Fruit fly (Drosophila melanogaster): ENCODE results near the gene sws.

Gene sws

DNA sequence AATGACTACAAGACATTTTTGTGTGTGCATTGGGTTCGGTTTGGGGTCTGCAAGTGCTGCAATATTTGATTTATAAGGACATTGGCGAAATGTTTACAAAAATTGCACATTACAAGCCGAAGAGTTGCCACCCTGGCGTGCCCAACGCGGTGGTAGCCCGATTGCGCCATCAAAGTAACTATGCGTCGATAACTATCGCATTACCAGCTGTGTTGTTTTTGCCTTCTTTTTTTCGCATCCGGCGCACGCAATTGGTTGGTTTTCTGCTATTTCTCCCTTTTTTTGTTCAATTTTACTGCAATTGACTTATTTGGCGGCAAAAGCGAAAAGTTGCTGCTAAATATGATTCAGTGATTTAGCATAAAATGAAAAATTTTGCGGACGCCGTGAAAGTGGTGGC lies 33.4 kb downstream of the sws start, which contains the start of gene RpS14b:
RpS14b (plus strand) TSS at position 220 of the 400 bp plus-strand sequence.
- TF ChIP-seq CG8478 (optimal IDR thresholded peaks at IDR 0.05) (no peak), CTCF (optimal IDR thresholded peaks at IDR 0.05) (peak in 1 of 2 experiments; percentile 15)

DNA sequence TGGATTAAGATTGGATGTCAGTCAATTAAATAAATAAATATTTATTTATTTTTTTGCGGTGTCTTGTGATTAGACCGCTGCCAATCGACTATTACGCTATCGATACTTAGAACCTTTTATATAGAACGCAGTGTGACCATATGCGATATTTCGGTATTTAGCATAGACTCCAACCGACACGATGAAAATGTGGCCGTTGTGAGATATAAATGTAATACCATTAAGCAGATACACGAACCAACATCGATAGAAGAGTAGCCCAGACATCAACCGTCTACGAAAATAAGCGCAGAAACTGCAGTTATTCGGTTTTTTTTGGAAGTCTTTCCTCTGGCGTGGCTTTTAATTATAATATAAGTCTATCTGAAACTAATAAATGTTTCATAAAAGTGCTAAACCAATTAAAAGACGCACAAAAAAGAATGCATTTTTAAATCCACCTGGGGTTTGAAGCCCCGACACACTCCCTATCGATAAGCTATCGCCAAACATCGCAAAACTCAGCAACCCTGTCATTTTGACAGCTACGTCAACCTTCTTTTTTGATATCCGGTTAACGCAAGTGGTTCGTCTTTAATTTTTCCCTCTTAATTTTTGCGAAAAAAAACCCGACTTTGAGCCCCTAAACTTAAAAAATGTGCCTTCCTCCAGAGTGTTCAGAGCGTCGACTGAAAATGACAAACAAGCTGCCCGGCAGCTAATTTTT lies 34.7 kb downstream of the sws start, which contains the start of the genes Dhdds and RpS14a:
Dhdds (minus strand) TSS at position 142 of the 706 bp plus-strand sequence.
RpS14a (plus strand) TSS at position 533 of the 706 bp plus-strand sequence.
- TF ChIP-seq CG8478 (optimal IDR thresholded peaks at IDR 0.05) (no peak), CTCF (optimal IDR thresholded peaks at IDR 0.05) (peak in 1 of 2 experiments; percentile 34)

- TF ChIP-seq CG8478 (optimal IDR thresholded peaks at IDR 0.05), result no peak
- no peak for TF ChIP-seq CTCF (optimal IDR thresholded peaks at IDR 0.05)
Observed at dm6 chrX:7931028-7931549, 36.9 kb downstream of the sws start, which contains the start of gene mahe. TSS of gene mahe (minus strand) at chrX:7931382.

DNA sequence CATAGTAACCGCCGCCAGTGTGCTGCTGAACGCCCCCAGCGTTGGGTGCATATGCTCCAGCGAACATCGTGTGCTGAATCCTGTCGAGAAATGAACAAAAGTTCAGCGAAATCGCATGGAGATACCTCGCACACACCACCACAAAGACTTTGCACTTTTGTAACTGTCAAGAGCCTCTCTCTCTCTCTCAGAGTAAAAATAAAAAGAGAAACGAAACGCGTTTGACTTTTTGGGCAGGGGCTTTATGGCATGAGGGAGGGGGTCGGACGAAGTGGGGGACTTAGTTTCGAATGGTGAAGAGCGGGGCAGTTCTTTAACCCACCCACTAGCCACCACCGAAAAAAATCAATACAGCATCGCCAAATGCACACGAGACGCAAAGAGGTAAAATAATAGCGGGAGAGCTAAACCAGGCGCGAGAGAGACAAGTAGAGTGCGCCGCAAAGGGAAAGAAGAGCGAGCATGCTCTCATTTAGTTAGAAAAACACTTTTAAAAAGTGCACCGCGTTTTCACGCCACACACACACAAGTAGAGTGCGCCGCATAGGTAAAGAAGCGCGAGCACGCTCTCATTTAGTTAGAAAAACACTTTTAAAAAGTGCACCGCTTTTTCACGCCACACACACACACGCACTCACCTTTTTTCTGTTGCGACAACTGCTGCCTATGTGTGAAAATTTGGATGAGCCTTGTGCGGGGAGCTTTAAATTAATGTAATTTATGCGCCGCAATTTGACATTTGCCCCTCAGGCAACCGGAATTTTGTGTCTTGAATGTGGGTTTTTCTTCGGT lies 37.6 kb downstream of the sws start:
- no peak for TF ChIP-seq CTCF (optimal IDR thresholded peaks at IDR 0.05)
- TF ChIP-seq CG8478 (optimal IDR thresholded peaks at IDR 0.05), result no peak

- TF ChIP-seq CTCF (optimal IDR thresholded peaks at IDR 0.05) (no peak), CG8478 (optimal IDR thresholded peaks at IDR 0.05) (no peak)
Observed at dm6 chrX:7924913-7925312, 43.1 kb downstream of the sws start.

DNA sequence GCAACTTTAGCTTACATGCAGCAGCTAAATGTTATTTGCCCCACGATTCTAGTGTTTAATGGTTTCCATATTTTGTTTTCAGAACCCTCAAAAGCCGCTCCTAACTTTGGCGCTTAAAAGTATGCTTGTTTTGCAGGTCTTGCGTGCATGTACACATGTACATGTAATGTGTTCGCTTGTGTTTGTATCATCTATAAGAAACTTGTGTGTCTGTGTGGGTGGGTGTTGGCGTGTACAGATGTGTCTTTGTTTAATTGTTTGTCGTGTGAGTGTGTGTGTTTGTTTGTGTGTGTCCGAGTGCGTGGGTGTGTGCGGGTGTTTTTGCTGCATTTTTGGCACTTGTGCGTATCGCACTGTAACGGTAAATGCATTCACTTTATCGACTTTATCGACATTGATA lies 45.0 kb downstream of the sws start:
- TF ChIP-seq CG8478 (optimal IDR thresholded peaks at IDR 0.05), result no peak
- no peak for TF ChIP-seq CTCF (optimal IDR thresholded peaks at IDR 0.05)

DNA sequence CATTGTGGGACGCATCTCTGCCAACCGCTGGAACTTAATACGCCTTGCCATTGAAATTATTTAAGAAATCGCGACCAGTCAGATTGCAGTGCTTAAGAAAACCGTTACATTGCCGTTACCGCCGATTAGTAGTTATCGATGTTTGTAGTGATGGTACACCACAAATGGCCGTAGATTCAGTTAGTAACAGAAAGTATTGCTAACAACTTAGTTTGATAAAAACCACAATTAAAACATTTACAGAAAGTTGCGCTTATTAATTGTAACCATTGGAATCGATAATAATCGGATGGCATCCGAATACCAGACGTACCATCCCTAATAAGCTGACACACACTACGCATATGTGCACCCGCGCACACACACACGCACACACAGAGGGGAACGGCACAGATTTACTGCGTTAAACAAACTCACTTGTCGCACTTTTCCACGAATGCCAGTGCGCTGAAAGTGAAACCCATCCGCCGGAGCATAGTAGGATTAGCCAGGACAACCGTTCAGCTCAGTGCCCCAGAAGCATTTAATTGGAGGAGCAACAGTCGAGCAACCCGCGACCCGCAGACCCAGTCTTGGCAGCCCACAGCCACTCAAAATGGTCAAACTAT lies 47.9 kb downstream of the sws start, which contains the start of the genes hdm and Ykt6:
hdm (minus strand) TSS at position 51 of the 608 bp plus-strand sequence.
Ykt6 (plus strand) TSS at position 329 of the 608 bp plus-strand sequence.
- no peak for TF ChIP-seq CG8478 (optimal IDR thresholded peaks at IDR 0.05)
- peak in 1 of 2 experiments; percentile 2 for TF ChIP-seq CTCF (optimal IDR thresholded peaks at IDR 0.05)

DNA sequence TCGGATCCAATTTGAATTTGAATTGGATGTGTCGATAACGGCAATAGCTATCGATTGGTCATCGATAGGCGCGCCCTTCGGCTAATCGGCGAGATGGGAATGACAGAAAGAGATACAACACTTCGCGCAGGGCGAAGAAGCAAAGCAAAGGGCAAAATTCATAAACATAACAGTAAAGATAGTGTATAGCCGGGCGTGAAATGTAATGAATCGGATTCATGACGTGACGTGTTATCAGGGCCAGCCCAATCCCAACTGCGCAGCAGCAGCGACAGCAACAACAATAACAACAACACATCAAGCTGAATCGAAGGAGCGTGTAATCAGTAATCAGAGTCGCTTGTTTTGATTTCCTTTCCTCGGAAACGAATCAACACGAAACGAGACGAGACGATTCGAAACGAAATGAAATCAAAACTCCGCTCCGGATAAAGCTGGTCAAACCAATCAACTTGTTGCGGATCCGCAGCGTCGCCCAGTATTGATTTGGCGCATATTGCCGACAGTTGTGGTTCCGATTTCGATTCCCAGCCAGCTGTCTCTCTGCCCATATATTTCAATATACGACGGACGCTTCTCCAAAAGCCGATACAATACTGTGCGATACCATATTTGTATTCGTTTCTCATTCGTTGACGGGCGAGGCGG lies 55.9 kb downstream of the sws start, which contains the start of gene snz:
snz (plus strand) TSS at position 107 of the 648 bp plus-strand sequence.
- no peak for TF ChIP-seq CG8478 (optimal IDR thresholded peaks at IDR 0.05)
- no peak for TF ChIP-seq CTCF (optimal IDR thresholded peaks at IDR 0.05)

- TF ChIP-seq CG8478 (optimal IDR thresholded peaks at IDR 0.05) (no peak), CTCF (optimal IDR thresholded peaks at IDR 0.05) (no peak)
Observed at dm6 chrX:7909482-7909881, 58.6 kb downstream of the sws start.

DNA sequence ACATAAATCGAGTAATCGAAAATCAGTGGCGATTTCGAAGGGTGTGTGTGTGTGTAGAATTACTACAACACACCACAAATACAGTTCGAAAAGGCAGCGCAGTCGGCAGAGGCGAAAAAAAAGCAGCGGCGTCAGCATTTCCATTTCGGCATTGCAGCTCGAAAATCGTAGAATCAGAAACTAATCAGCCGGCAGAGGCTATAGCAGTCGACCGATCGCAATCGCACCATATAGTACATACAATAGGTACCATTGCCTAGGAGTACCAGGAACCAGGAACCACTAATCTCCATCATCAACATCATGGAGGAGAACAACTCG lies 59.0 kb downstream of the sws start:
- no peak for TF ChIP-seq CTCF (optimal IDR thresholded peaks at IDR 0.05)
- no peak for TF ChIP-seq CG8478 (optimal IDR thresholded peaks at IDR 0.05)

dm6 chrX:7908239-7909068 lies 59.6 kb downstream of the sws start, which contains the start of the genes dpr14 and spidey:
TSS of gene dpr14 (minus strand) at chrX:7908286.
TSS of gene spidey (plus strand) at chrX:7908931.
- no peak for TF ChIP-seq CG8478 (optimal IDR thresholded peaks at IDR 0.05)
- TF ChIP-seq CTCF (optimal IDR thresholded peaks at IDR 0.05), result no peak
